Fruit fly (Drosophila melanogaster) whole organism, wandering third instar larva: Measurements from ENCODE around the gene CG4995.

Experiments used
- Jra ChIP-seq: sonication (Bioruptor generic); optimal IDR thresholded peaks from 2 replicates; lab custom pipeline; 2016; ENCODE audit warnings: missing biosample characterization, missing genetic modification characterization
- OdsH ChIP-seq: fragments of 200-800 bp; sonication (Bioruptor generic); optimal IDR thresholded peaks from 2 replicates; lab custom pipeline; 2016; ENCODE audit warnings: missing biosample characterization, mild to moderate bottlenecking, missing genetic modification characterization
- br ChIP-seq: fragments of 200-800 bp; sonication (Bioruptor generic); optimal IDR thresholded peaks from 2 replicates; lab custom pipeline; 2016; ENCODE audit warnings: missing biosample characterization, missing genetic modification characterization
- brk ChIP-seq: fragments of 200-800 bp; sonication (Bioruptor generic); optimal IDR thresholded peaks from 2 replicates; lab custom pipeline; 2016; ENCODE audit warnings: missing biosample characterization, mild to moderate bottlenecking, missing genetic modification characterization
- dl ChIP-seq, 2 experiments: fragments of 175-275, 200-275 bp in 1 of 2; fragments of 200-275 bp in 1 of 2; sonication (Bioruptor generic); optimal IDR thresholded peaks; lab custom pipeline; 2018; ENCODE audit warnings: mild to moderate bottlenecking in 2 of 2, missing biosample characterization in 2 of 2, missing genetic modification characterization in 2 of 2, moderate library complexity in 2 of 2; ENCODE audit not compliant: partially characterized antibody in 2 of 2, insufficient read depth in 1 of 2
- dmrt93B ChIP-seq: fragments of 200-800 bp; sonication (Bioruptor generic); optimal IDR thresholded peaks from 2 replicates; lab custom pipeline; 2018; ENCODE audit warnings: missing biosample characterization, mild to moderate bottlenecking, missing genetic modification characterization
- foxo ChIP-seq, 2 experiments: fragments of 200-800 bp; sonication (Bioruptor generic); optimal IDR thresholded peaks; 2 replicates in 1 of 2; 3 replicates in 1 of 2; lab custom pipeline; 2016 to 2017; ENCODE audit warnings: missing biosample characterization in 2 of 2, missing genetic modification characterization in 2 of 2
- fru ChIP-seq: fragments of 200-800 bp; sonication (Bioruptor generic); optimal IDR thresholded peaks from 3 replicates; lab custom pipeline; 2016; ENCODE audit warnings: missing biosample characterization, mild to moderate bottlenecking, missing genetic modification characterization
- h ChIP-seq: fragments of 200-800 bp; sonication (Bioruptor generic); optimal IDR thresholded peaks from 3 replicates; lab custom pipeline; 2016; ENCODE audit warnings: missing biosample characterization, mild to moderate bottlenecking, missing genetic modification characterization
- lola ChIP-seq: fragments of >200 bp; optimal IDR thresholded peaks from 2 replicates; lab custom pipeline; 2017; ENCODE audit warnings: missing biosample characterization, missing genetic modification characterization
- pan ChIP-seq: fragments of >200 bp; optimal IDR thresholded peaks from 2 replicates; lab custom pipeline; 2017
- psq ChIP-seq: fragments of 200-800 bp; sonication (Bioruptor generic); optimal IDR thresholded peaks from 3 replicates; lab custom pipeline; 2017; ENCODE audit warnings: missing biosample characterization, mild to moderate bottlenecking, missing genetic modification characterization, moderate library complexity
- sv ChIP-seq: fragments of 200-800 bp; sonication (Bioruptor generic); optimal IDR thresholded peaks from 3 replicates; lab custom pipeline; 2016; ENCODE audit warnings: missing biosample characterization, missing genetic modification characterization
- woc ChIP-seq: sonication (Bioruptor generic); optimal IDR thresholded peaks from 2 replicates; lab custom pipeline; 2016; ENCODE audit warnings: missing biosample characterization, mild to moderate bottlenecking, missing genetic modification characterization

DNA sequence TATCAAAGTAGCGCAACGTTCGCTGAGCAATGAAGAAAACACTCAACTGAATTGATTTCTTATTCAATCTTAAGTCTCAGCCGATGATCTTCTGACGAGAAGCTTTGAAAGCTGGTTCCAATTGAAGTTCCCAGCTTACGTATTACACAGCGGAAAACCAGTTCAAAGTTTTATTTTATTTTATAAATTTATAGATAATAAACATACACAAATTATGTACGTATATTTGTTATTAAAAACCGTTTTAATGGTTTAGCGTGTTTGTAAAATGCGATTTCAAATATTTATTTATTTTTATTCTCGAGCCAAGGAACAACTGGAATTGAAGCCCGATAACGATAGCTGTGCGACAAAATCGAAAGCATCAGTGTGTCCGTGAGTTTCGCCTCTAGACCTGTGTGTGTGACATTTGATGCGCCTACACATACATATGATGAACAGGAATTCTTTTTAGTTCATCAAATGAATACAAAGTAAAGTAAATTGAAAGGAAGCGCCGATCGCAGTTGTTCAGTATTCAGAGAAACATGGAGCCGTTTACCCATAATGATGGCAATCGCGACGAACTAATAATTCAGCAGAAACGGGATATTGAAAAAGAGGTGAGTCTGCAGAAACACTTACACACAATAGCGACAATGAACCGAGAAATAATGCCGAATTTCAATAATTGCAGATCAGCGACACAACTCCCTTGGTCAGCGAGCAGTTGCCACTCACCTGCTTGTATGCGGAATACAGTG lies 15.6 kb upstream of the CG4995 start, which contains the start of the genes CG5390 and CG4968:
- TF ChIP-seq brk (GFP tag; lab: Kevin White, UChicago) (peak; percentile 90), pan (lab: Kevin White, UChicago) (no peak), woc (GFP tag; lab: Kevin White, UChicago) (peak; percentile 67), sv (GFP tag; lab: Kevin White, UChicago) (peak; percentile 52), h (GFP tag; lab: Kevin White, UChicago) (peak; percentile 74), OdsH (GFP tag; lab: Kevin White, UChicago) (peak; percentile 81), foxo (GFP tag; optimal IDR thresholded peaks at IDR 0.05; lab: Kevin White, UChicago) (peak in 1 of 2 experiments; percentile 84), dmrt93B (no peak), dl (GFP tag; optimal IDR thresholded peaks at IDR 0.05; lab: Kevin White, UChicago; ENCODE audit: insufficient read depth in 1 of 2, partially characterized antibody in 2 of 2) (no peak), fru (GFP tag; lab: Kevin White, UChicago) (no peak), lola (GFP tag; lab: Kevin White, UChicago) (no peak), Jra (GFP tag; lab: Kevin White, UChicago) (peak; percentile 56), psq (GFP tag; lab: Kevin White, UChicago) (peak; percentile 71), br (GFP tag; lab: Kevin White, UChicago) (no peak)
